Fruit fly (Drosophila melanogaster): ENCODE data around the gene RnpS1.

RnpS1 gene

dm6 chr3R:9572929-9573811, 21.3 kb downstream of the RnpS1 start (continued):
- peak; percentile 50 for TF ChIP-seq sug (tag; optimal IDR thresholded peaks at IDR 0.05)
- TF ChIP-seq Sry-δ (GFP tag; optimal IDR thresholded peaks at IDR 0.05): no peak
- TF ChIP-seq CTCF (GFP tag; optimal IDR thresholded peaks at IDR 0.05): no peak
- no peak for TF ChIP-seq CG13894 (tag; optimal IDR thresholded peaks at IDR 0.05)
- TF ChIP-seq dimm (GFP tag; IDR thresholded peaks at IDR 0.05): no peak
- peak; percentile 53 for TF ChIP-seq lab (GFP tag; optimal IDR thresholded peaks at IDR 0.05)
- no peak for TF ChIP-seq CG10147 (GFP tag; optimal IDR thresholded peaks at IDR 0.05)
- no peak for TF ChIP-seq trem (tag; optimal IDR thresholded peaks at IDR 0.05)
- TF ChIP-seq Sry-β (GFP tag; optimal IDR thresholded peaks at IDR 0.05): no peak
- no peak for TF ChIP-seq br (optimal IDR thresholded peaks at IDR 0.05)
- TF ChIP-seq CG9932 (GFP tag; IDR thresholded peaks at IDR 0.05): no peak
- TF ChIP-seq crc (GFP tag; optimal IDR thresholded peaks at IDR 0.05): no peak
- TF ChIP-seq CG8765 (GFP tag; IDR thresholded peaks at IDR 0.05): no peak
- no peak for TF ChIP-seq HLH3B (GFP tag; IDR thresholded peaks at IDR 0.05)
- TF ChIP-seq zen (tag; optimal IDR thresholded peaks at IDR 0.05): no peak
- peak; percentile 35; the same call in 1 of the 2 replicates for TF ChIP-seq Atf6 (GFP tag; IDR thresholded peaks at IDR 0.05)
- no peak for TF ChIP-seq lilli (GFP tag; optimal IDR thresholded peaks at IDR 0.05)
- TF ChIP-seq Elba2 (GFP tag; optimal IDR thresholded peaks at IDR 0.05): no peak
- peak; percentile 86 for TF ChIP-seq crol (GFP tag; IDR thresholded peaks at IDR 0.05)
- TF ChIP-seq en (GFP tag; optimal IDR thresholded peaks at IDR 0.05): no peak
- TF ChIP-seq NC2β (GFP tag; optimal IDR thresholded peaks at IDR 0.05): no peak
- TF ChIP-seq HLH4C (GFP tag; IDR thresholded peaks at IDR 0.05; ENCODE audit: partially characterized antibody): 0 out of 3 replicates have a peak, but pooled peaks have one; percentile 20
- no peak for TF ChIP-seq CG1603 (tag; optimal IDR thresholded peaks at IDR 0.05)
- TF ChIP-seq CG8281 (tag; optimal IDR thresholded peaks at IDR 0.05): no peak
- no peak for TF ChIP-seq CoRest (tag; optimal IDR thresholded peaks at IDR 0.05)
- TF ChIP-seq HmgD (GFP tag; optimal IDR thresholded peaks at IDR 0.05): no peak
- TF ChIP-seq Hr78 (GFP tag; optimal IDR thresholded peaks at IDR 0.05): no peak
- no peak for TF ChIP-seq CG12942 (GFP tag; optimal IDR thresholded peaks at IDR 0.05)
- TF ChIP-seq Ravus (GFP tag; IDR thresholded peaks at IDR 0.05): no peak
- peak; percentile 33 for TF ChIP-seq HmgZ (tag; optimal IDR thresholded peaks at IDR 0.05)
- no peak for TF ChIP-seq Dfd (GFP tag; optimal IDR thresholded peaks at IDR 0.05)
- TF ChIP-seq Xrp1 (GFP tag; IDR thresholded peaks at IDR 0.05): no peak
- no peak for TF ChIP-seq CG3726 (GFP tag; IDR thresholded peaks at IDR 0.05)
- peak; percentile 31; the same call in 1 of the 3 replicates for TF ChIP-seq CG11456 (GFP tag; IDR thresholded peaks at IDR 0.05)
- no peak for TF ChIP-seq CG6175 (GFP tag; IDR thresholded peaks at IDR 0.05)
- no peak for TF ChIP-seq cas (GFP tag; IDR thresholded peaks at IDR 0.05)
- TF ChIP-seq CG6254 (GFP tag; optimal IDR thresholded peaks at IDR 0.05): no peak
- TF ChIP-seq CG34376 (GFP tag; optimal IDR thresholded peaks at IDR 0.05): peak; percentile 24
- no peak for TF ChIP-seq CG1647 (GFP tag; optimal IDR thresholded peaks at IDR 0.05)
- no peak for TF ChIP-seq CG10462 (GFP tag; optimal IDR thresholded peaks at IDR 0.05)
- no peak for TF ChIP-seq tap (tag; optimal IDR thresholded peaks at IDR 0.05)
- no peak for TF ChIP-seq CG1233 (GFP tag; optimal IDR thresholded peaks at IDR 0.05)
- TF ChIP-seq HLHmδ (GFP tag; optimal IDR thresholded peaks at IDR 0.05): no peak
- TF ChIP-seq CG14667 (GFP tag; IDR thresholded peaks at IDR 0.05): no peak
- TF ChIP-seq Lhr (GFP tag; optimal IDR thresholded peaks at IDR 0.05): no peak
- peak; percentile 3 for TF ChIP-seq CG4707 (GFP tag; optimal IDR thresholded peaks at IDR 0.05)
- no peak for TF ChIP-seq CG12659 (GFP tag; optimal IDR thresholded peaks at IDR 0.05)
- peak; percentile 38; the same call in 1 of the 2 replicates for TF ChIP-seq CG14441 (GFP tag; IDR thresholded peaks at IDR 0.05)
- TF ChIP-seq nau (GFP tag; optimal IDR thresholded peaks at IDR 0.05): no peak
- peak; percentile 76 for TF ChIP-seq sd (tag; optimal IDR thresholded peaks at IDR 0.05)
